Fruit fly (Drosophila melanogaster) Kc167 (cell line): ENCODE data around the gene 5-HT2A.

Experiments used
- Myc ChIP-seq: fragments of >200 bp; optimal IDR thresholded peaks from 2 replicates; lab custom pipeline; 2017; ENCODE audit warnings: missing external identifiers
- Sin3A ChIP-seq: fragments of >200 bp; optimal IDR thresholded peaks from 2 replicates; lab custom pipeline; 2018; ENCODE audit warnings: missing external identifiers
- h ChIP-seq: fragments of >200 bp; optimal IDR thresholded peaks from 3 replicates; lab custom pipeline; 2018; ENCODE audit warnings: missing external identifiers
- insv ChIP-seq: fragments of >200 bp; optimal IDR thresholded peaks from 3 replicates; lab custom pipeline; 2018; ENCODE audit warnings: missing external identifiers
- psq ChIP-seq: fragments of >200 bp; optimal IDR thresholded peaks from 2 replicates; lab custom pipeline; 2017; ENCODE audit warnings: missing external identifiers
- ttk ChIP-seq: sonication (Bioruptor generic); optimal IDR thresholded peaks from 2 replicates; lab custom pipeline; 2017; ENCODE audit warnings: missing external identifiers

The 5-HT2A gene

dm6 chr3R:4676981-4677665 lies 64.5 kb downstream of the 5-HT2A start:
- no peak for TF ChIP-seq Myc (lab: Kevin White, UChicago)
- no peak for TF ChIP-seq ttk (lab: Kevin White, UChicago)
- TF ChIP-seq h (lab: Kevin White, UChicago) = no peak
- no peak for TF ChIP-seq Sin3A
- TF ChIP-seq psq = no peak
- no peak for TF ChIP-seq insv (lab: Kevin White, UChicago)

DNA sequence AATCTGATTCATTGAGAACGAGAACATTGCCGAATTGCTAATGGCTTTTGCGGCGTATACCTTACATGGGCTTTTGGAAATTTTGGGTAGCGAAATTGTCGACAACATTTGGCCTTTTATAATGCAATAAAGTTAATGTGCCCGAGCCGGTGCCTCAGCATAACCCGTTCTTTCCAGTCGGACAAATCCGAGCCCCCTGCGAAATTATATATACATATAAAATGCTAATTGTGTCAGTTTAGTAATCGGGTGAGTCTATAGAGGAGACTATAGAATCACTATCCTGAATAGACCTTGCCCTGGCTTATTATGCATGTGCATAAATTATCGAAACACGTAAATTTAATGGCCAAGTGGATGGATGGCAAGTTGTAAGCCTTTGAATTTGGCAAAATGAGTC lies 65.7 kb downstream of the 5-HT2A start:
- no peak for TF ChIP-seq Sin3A
- no peak for TF ChIP-seq psq
